Fruit fly (Drosophila melanogaster): Measurements from ENCODE around the gene sni.
A peak's percentile ranks its signal among the peaks of the same experiment; 100 is the strongest.

sni gene

dm6 chrX:8229918-8230699 lies 13.7 kb downstream of the sni start:
- TF ChIP-seq Hnf4 (GFP tag; optimal IDR thresholded peaks at IDR 0.05) (peak; percentile 38), Vsx2 (GFP tag; optimal IDR thresholded peaks at IDR 0.05; ENCODE audit: partially characterized antibody) (no peak), Mio (GFP tag; optimal IDR thresholded peaks at IDR 0.05) (no peak), GATAd (GFP tag; optimal IDR thresholded peaks at IDR 0.05) (no peak), N (GFP tag; optimal IDR thresholded peaks at IDR 0.05) (no peak), Abd-B (GFP tag; optimal IDR thresholded peaks at IDR 0.05) (no peak), HLH106 (tag; optimal IDR thresholded peaks at IDR 0.05) (no peak), Hr83 (GFP tag; optimal IDR thresholded peaks at IDR 0.05; ENCODE audit: poor library complexity, severe bottlenecking) (peak; percentile 72), CG32264 (GFP tag; optimal IDR thresholded peaks at IDR 0.05) (no peak), dsf (GFP tag; optimal IDR thresholded peaks at IDR 0.05; ENCODE audit: borderline replicate concordance) (no peak), sv (GFP tag; optimal IDR thresholded peaks at IDR 0.05) (no peak), ey (GFP tag; optimal IDR thresholded peaks at IDR 0.05) (no peak), jim (GFP tag; optimal IDR thresholded peaks at IDR 0.05) (no peak), OdsH (GFP tag; optimal IDR thresholded peaks at IDR 0.05) (peak; percentile 41), dl (GFP tag; optimal IDR thresholded peaks at IDR 0.05; ENCODE audit: insufficient read depth in 1 of 2, partially characterized antibody in 2 of 2) (peak in 1 of 2 experiments; percentile 34), Jra (GFP tag; optimal IDR thresholded peaks at IDR 0.05) (no peak), psq (GFP tag; optimal IDR thresholded peaks at IDR 0.05) (peak; percentile 54), pan (optimal IDR thresholded peaks at IDR 0.05) (no peak), CrebA (GFP tag; optimal IDR thresholded peaks at IDR 0.05; ENCODE audit: borderline replicate concordance) (no peak), Rel (GFP tag; optimal IDR thresholded peaks at IDR 0.05) (peak; percentile 25), Rel (tag; optimal IDR thresholded peaks at IDR 0.05) (no peak), Dif (GFP tag; optimal IDR thresholded peaks at IDR 0.05; ENCODE audit: partially characterized antibody) (no peak), woc (GFP tag; optimal IDR thresholded peaks at IDR 0.05) (no peak), Sp1 (GFP tag; optimal IDR thresholded peaks at IDR 0.05) (no peak), tai (GFP tag; optimal IDR thresholded peaks at IDR 0.05) (no peak), brk (GFP tag; optimal IDR thresholded peaks at IDR 0.05) (no peak), dmrt93B (GFP tag; optimal IDR thresholded peaks at IDR 0.05) (no peak), Dfd (GFP tag; optimal IDR thresholded peaks at IDR 0.05) (peak; percentile 0), h (GFP tag; optimal IDR thresholded peaks at IDR 0.05) (peak; percentile 38), CG9705 (GFP tag; optimal IDR thresholded peaks at IDR 0.05) (no peak), rgr (GFP tag; optimal IDR thresholded peaks at IDR 0.05) (peak; percentile 46), lola (GFP tag; optimal IDR thresholded peaks at IDR 0.05) (no peak), Myc (optimal IDR thresholded peaks at IDR 0.05) (no peak), sage (GFP tag; optimal IDR thresholded peaks at IDR 0.05) (no peak), fru (GFP tag; optimal IDR thresholded peaks at IDR 0.05) (peak; percentile 32), br (GFP tag; optimal IDR thresholded peaks at IDR 0.05) (peak; percentile 33), usp (GFP tag; optimal IDR thresholded peaks at IDR 0.05) (no peak), Hr78 (GFP tag; optimal IDR thresholded peaks at IDR 0.05) (no peak), foxo (GFP tag; optimal IDR thresholded peaks at IDR 0.05) (peak in 1 of 2 experiments; percentile 33)

- TF ChIP-seq CrebA (GFP tag; optimal IDR thresholded peaks at IDR 0.05; ENCODE audit: borderline replicate concordance) (no peak), Myc (optimal IDR thresholded peaks at IDR 0.05) (peak; percentile 79), br (GFP tag; optimal IDR thresholded peaks at IDR 0.05) (no peak), foxo (GFP tag; optimal IDR thresholded peaks at IDR 0.05) (no peak), Hnf4 (GFP tag; optimal IDR thresholded peaks at IDR 0.05) (no peak)
Observed at dm6 chrX:8227942-8228341, 15.9 kb downstream of the sni start.
